Worm (Caenorhabditis elegans) whole organism, early embryonic: Measurements from ENCODE around the gene C45G9.4.

Experiments used
- aly-1 ChIP-seq: sonication (generic microtip); optimal IDR thresholded peaks from 2 replicates; lab custom pipeline; 2016; ENCODE audit warnings: missing genetic modification characterization, missing compliant biosample characterization
- ama-1 ChIP-seq: fragments of 150-350 bp; optimal IDR thresholded peaks from 2 replicates; lab custom pipeline; 2014
- ceh-13 ChIP-seq: fragments of 200-800 bp; sonication (Bioruptor generic); optimal IDR thresholded peaks from 2 replicates; lab custom pipeline; 2018; ENCODE audit warnings: mild to moderate bottlenecking, missing genetic modification characterization, missing compliant biosample characterization
- ceh-36 ChIP-seq: sonication (generic microtip); optimal IDR thresholded peaks from 2 replicates; lab custom pipeline; 2016; ENCODE audit warnings: missing genetic modification characterization, inconsistent platforms, missing compliant biosample characterization
- flt-1 ChIP-seq: fragments of 200-800 bp; sonication (Bioruptor generic); IDR thresholded peaks from 2 replicates; pipeline ENCODE4 v1.3.6; 2022; ENCODE audit warnings: missing genetic modification characterization, missing compliant biosample characterization
- hmbx-1 ChIP-seq: sonication (generic microtip); optimal IDR thresholded peaks from 2 replicates; lab custom pipeline; 2016; ENCODE audit warnings: mild to moderate bottlenecking, missing genetic modification characterization, missing compliant biosample characterization
- scrt-1 ChIP-seq: fragments of 200-800 bp; sonication (Bioruptor generic); IDR thresholded peaks from 2 replicates; pipeline ENCODE4 v1.3.6; 2022; ENCODE audit warnings: missing genetic modification characterization, missing compliant biosample characterization
- sea-1 ChIP-seq: fragments of 200-800 bp; sonication (Bioruptor generic); conservative IDR thresholded peaks from 2 replicates; pipeline ENCODE4 v1.3.6; 2022; ENCODE audit warnings: missing genetic modification characterization, missing compliant biosample characterization
- tbx-11 ChIP-seq: fragments of 200-800 bp; sonication (Bioruptor generic); IDR thresholded peaks from 2 replicates; pipeline ENCODE4 v1.3.6; 2022; ENCODE audit warnings: missing genetic modification characterization, missing compliant biosample characterization
- tbx-37 ChIP-seq: fragments of 200-800 bp; sonication (Bioruptor generic); conservative IDR thresholded peaks from 2 replicates; pipeline ENCODE4 v1.3.6; 2022; ENCODE audit warnings: missing genetic modification reagents, missing genetic modification characterization, missing compliant biosample characterization
- tra-4 ChIP-seq: sonication (generic microtip); optimal IDR thresholded peaks from 2 replicates; lab custom pipeline; 2017; ENCODE audit warnings: missing genetic modification characterization, missing compliant biosample characterization

- TF ChIP-seq ama-1 (lab: Kevin White, UChicago) = no peak
- no peak for TF ChIP-seq flt-1 (GFP tag; lab: Robert Waterston, UW)
- no peak for TF ChIP-seq ceh-36 (tag; lab: Kevin White, UChicago)
- TF ChIP-seq tra-4 (tag; lab: Kevin White, UChicago) = no peak
- no peak for TF ChIP-seq aly-1 (tag; lab: Kevin White, UChicago)
- TF ChIP-seq tbx-11 (GFP tag; lab: Robert Waterston, UW) = no peak
- TF ChIP-seq scrt-1 = no peak
- TF ChIP-seq ceh-13 (GFP tag; lab: Kevin White, UChicago) = no peak
- TF ChIP-seq hmbx-1 = no peak
- no peak for TF ChIP-seq tbx-37 (GFP tag; lab: Robert Waterston, UW)
- TF ChIP-seq sea-1 = no peak
These were observed 46.9 kb downstream of the C45G9.4 start, which contains the start of gene sax-2 for ce11 chrIII:5109401-5109800.
